Worm (Caenorhabditis elegans): ENCODE measurements around the gene F41E6.12.

The F41E6.12 gene

ce11 chrV:8618738-8619137 lies 10.2 kb downstream of the F41E6.12 start, which contains the start of gene grd-5:
Gene grd-5, plus strand, starts transcription at chrV:8619032.
- TF ChIP-seq R02D3.7 (tag; optimal IDR thresholded peaks at IDR 0.05) (no peak), ztf-4 (tag; optimal IDR thresholded peaks at IDR 0.05) (no peak), nhr-10 (tag; optimal IDR thresholded peaks at IDR 0.05) (no peak), C34F6.9 (tag; optimal IDR thresholded peaks at IDR 0.05) (no peak), nhr-129 (tag; optimal IDR thresholded peaks at IDR 0.05) (no peak), sma-9 (GFP tag; optimal IDR thresholded peaks at IDR 0.05) (peak; percentile 39), sma-9 (tag; optimal IDR thresholded peaks at IDR 0.05) (no peak), egl-27 (tag; optimal IDR thresholded peaks at IDR 0.05) (no peak), mbf-1 (tag; optimal IDR thresholded peaks at IDR 0.05) (no peak)

ce11 chrV:8615711-8616110 lies 13.2 kb downstream of the F41E6.12 start:
- TF ChIP-seq lin-39 (tag; optimal IDR thresholded peaks at IDR 0.05) (no peak), ZK546.5 (tag; optimal IDR thresholded peaks at IDR 0.05) (no peak), nhr-25 (tag; optimal IDR thresholded peaks at IDR 0.05) (no peak), gmeb-1 (tag; optimal IDR thresholded peaks at IDR 0.05) (no peak), lin-11 (tag; optimal IDR thresholded peaks at IDR 0.05) (no peak), ceh-82 (tag; optimal IDR thresholded peaks at IDR 0.05) (no peak), fos-1 (tag; optimal IDR thresholded peaks at IDR 0.05) (no peak), ama-1 (optimal IDR thresholded peaks at IDR 0.05) (no peak), peb-1 (tag; optimal IDR thresholded peaks at IDR 0.05) (no peak), sem-4 (tag; optimal IDR thresholded peaks at IDR 0.05) (no peak), sma-3 (GFP tag; optimal IDR thresholded peaks at IDR 0.05) (no peak), F13H6.1 (tag; optimal IDR thresholded peaks at IDR 0.05) (no peak), sma-9 (GFP tag; optimal IDR thresholded peaks at IDR 0.05) (no peak), sma-9 (tag; optimal IDR thresholded peaks at IDR 0.05) (no peak)

- TF ChIP-seq nhr-10 (tag; optimal IDR thresholded peaks at IDR 0.05) (no peak), C34F6.9 (tag; optimal IDR thresholded peaks at IDR 0.05) (peak; percentile 45), R02D3.7 (tag; optimal IDR thresholded peaks at IDR 0.05) (no peak), nhr-25 (tag; optimal IDR thresholded peaks at IDR 0.05) (peak; percentile 79), nhr-6 (tag; optimal IDR thresholded peaks at IDR 0.05) (no peak), sma-3 (GFP tag; optimal IDR thresholded peaks at IDR 0.05) (peak; percentile 29), aly-2 (tag; optimal IDR thresholded peaks at IDR 0.05) (no peak), blmp-1 (tag; optimal IDR thresholded peaks at IDR 0.05; ENCODE audit: insufficient read depth) (peak; percentile 98), unc-62 (GFP tag; optimal IDR thresholded peaks at IDR 0.05) (no peak), nhr-129 (tag; optimal IDR thresholded peaks at IDR 0.05) (peak; percentile 46), dmd-4 (tag; optimal IDR thresholded peaks at IDR 0.05) (no peak), sem-4 (tag; optimal IDR thresholded peaks at IDR 0.05) (peak; percentile 28), crh-2 (tag; optimal IDR thresholded peaks at IDR 0.05) (no peak), gmeb-1 (tag; optimal IDR thresholded peaks at IDR 0.05) (no peak), nhr-11 (tag; optimal IDR thresholded peaks at IDR 0.05) (no peak), lin-13 (GFP tag; optimal IDR thresholded peaks at IDR 0.05) (no peak), snpc-4 (tag; optimal IDR thresholded peaks at IDR 0.05) (no peak), nhr-77 (tag; optimal IDR thresholded peaks at IDR 0.05) (no peak), skn-1 (tag; optimal IDR thresholded peaks at IDR 0.05) (no peak), ztf-4 (tag; optimal IDR thresholded peaks at IDR 0.05) (no peak), F13H6.1 (tag; optimal IDR thresholded peaks at IDR 0.05) (peak; percentile 7), ceh-82 (tag; optimal IDR thresholded peaks at IDR 0.05) (no peak), elt-3 (tag; optimal IDR thresholded peaks at IDR 0.05) (no peak), peb-1 (tag; optimal IDR thresholded peaks at IDR 0.05) (no peak), nhr-21 (tag; optimal IDR thresholded peaks at IDR 0.05) (peak; percentile 44), ztf-1 (GFP tag; conservative IDR thresholded peaks at IDR 0.05) (no peak), ztf-11 (tag; optimal IDR thresholded peaks at IDR 0.05) (no peak), fos-1 (tag; optimal IDR thresholded peaks at IDR 0.05) (peak; percentile 43), lsy-2 (tag; optimal IDR thresholded peaks at IDR 0.05) (peak in 1 of 2 experiments; percentile 22), ama-1 (optimal IDR thresholded peaks at IDR 0.05) (peak; percentile 55), alr-1 (tag; optimal IDR thresholded peaks at IDR 0.05) (no peak), sma-9 (GFP tag; optimal IDR thresholded peaks at IDR 0.05) (peak; percentile 70), sma-9 (tag; optimal IDR thresholded peaks at IDR 0.05) (no peak), mbf-1 (tag; optimal IDR thresholded peaks at IDR 0.05) (no peak), ZK546.5 (tag; optimal IDR thresholded peaks at IDR 0.05) (no peak), lin-11 (tag; optimal IDR thresholded peaks at IDR 0.05) (no peak), nhr-23 (tag; optimal IDR thresholded peaks at IDR 0.05) (no peak), zag-1 (tag; optimal IDR thresholded peaks at IDR 0.05) (no peak), mab-5 (tag; optimal IDR thresholded peaks at IDR 0.05) (no peak), unc-55 (GFP tag; optimal IDR thresholded peaks at IDR 0.05) (no peak), Y55F3AM.14 (GFP tag; optimal IDR thresholded peaks at IDR 0.05) (no peak), nhr-12 (tag; optimal IDR thresholded peaks at IDR 0.05) (no peak), lin-39 (tag; optimal IDR thresholded peaks at IDR 0.05) (no peak), unc-39 (tag; optimal IDR thresholded peaks at IDR 0.05) (no peak), mdl-1 (tag; optimal IDR thresholded peaks at IDR 0.05) (peak in 1 of 2 experiments; percentile 34)
Observed at ce11 chrV:8610633-8611404, 18.1 kb downstream of the F41E6.12 start, which contains the start of gene fip-4. Gene fip-4, minus strand, starts transcription at chrV:8611268.

All from whole organism, L2 larva.